Fruit fly (Drosophila melanogaster) whole organism, embryonic: ENCODE measurements around the gene CG13658.

ENCODE experiments used
- Abd-B ChIP-seq: fragments of 200-800 bp; sonication (Bioruptor generic); optimal IDR thresholded peaks from 2 replicates; lab custom pipeline; 2018; ENCODE audit warnings: missing biosample characterization, mild to moderate bottlenecking, missing genetic modification characterization, moderate library complexity
- Adf1 ChIP-seq: fragments of 200-800 bp; sonication (Bioruptor generic); IDR thresholded peaks from 2 replicates; pipeline ENCODE4 v1.3.6; 2022; ENCODE audit warnings: missing biosample characterization, missing genetic modification characterization
- Bdp1 ChIP-seq: fragments of 200-800 bp; sonication (Bioruptor generic); optimal IDR thresholded peaks from 3 replicates; lab custom pipeline; 2016; ENCODE audit warnings: missing biosample characterization, missing genetic modification characterization
- CG11085 ChIP-seq: fragments of 200-800 bp; sonication (Bioruptor generic); IDR thresholded peaks from 2 replicates; pipeline ENCODE4 v1.3.6; 2022; ENCODE audit warnings: missing biosample characterization, missing genetic modification characterization
- CG14710 ChIP-seq: fragments of 200-800 bp; sonication (Bioruptor generic); optimal IDR thresholded peaks from 3 replicates; lab custom pipeline; 2019; ENCODE audit warnings: missing biosample characterization, mild to moderate bottlenecking, missing genetic modification characterization, moderate library complexity
- CG14860 ChIP-seq: fragments of 200-800 bp; sonication (Bioruptor generic); IDR thresholded peaks from 3 replicates; pipeline ENCODE4 v1.3.6; 2022; ENCODE audit warnings: missing biosample characterization, missing genetic modification characterization; ENCODE audit not compliant: partially characterized antibody
- CG1603 ChIP-seq: fragments of 200-800 bp; sonication (Bioruptor generic); optimal IDR thresholded peaks from 2 replicates; lab custom pipeline; 2019; ENCODE audit warnings: missing biosample characterization, mild to moderate bottlenecking, missing genetic modification characterization, moderate library complexity
- CG17568 ChIP-seq: fragments of 200-800 bp; sonication (Bioruptor generic); optimal IDR thresholded peaks from 2 replicates; lab custom pipeline; 2018; ENCODE audit warnings: missing biosample characterization, mild to moderate bottlenecking, missing genetic modification characterization, moderate library complexity
- CG2129 ChIP-seq: fragments of 200-800 bp; sonication (Bioruptor generic); IDR thresholded peaks from 2 replicates; pipeline ENCODE4 v1.3.6; 2022; ENCODE audit warnings: missing biosample characterization, missing genetic modification characterization; ENCODE audit not compliant: partially characterized antibody
- CG30403 ChIP-seq: fragments of 200-800 bp; sonication (Bioruptor generic); optimal IDR thresholded peaks from 3 replicates; lab custom pipeline; 2016; ENCODE audit warnings: missing biosample characterization, missing genetic modification characterization
- CG34224 ChIP-seq: fragments of 200-800 bp; sonication (Bioruptor generic); IDR thresholded peaks from 3 replicates; pipeline ENCODE4 v1.3.6; 2022; ENCODE audit warnings: missing biosample characterization, missing genetic modification characterization; ENCODE audit not compliant: partially characterized antibody
- CG34376 ChIP-seq: fragments of 200-800 bp; sonication (Bioruptor generic); optimal IDR thresholded peaks from 2 replicates; lab custom pipeline; 2018; ENCODE audit warnings: missing biosample characterization, mild to moderate bottlenecking, missing genetic modification characterization
- CG34422 ChIP-seq: fragments of 200-800 bp; sonication (Bioruptor generic); IDR thresholded peaks from 3 replicates; pipeline ENCODE4 v1.3.6; 2022; ENCODE audit warnings: missing biosample characterization, missing genetic modification characterization
- CG3726 ChIP-seq: fragments of 200-800 bp; sonication (Bioruptor generic); IDR thresholded peaks from 3 replicates; pipeline ENCODE4, ENCODE4 v1.3.6; 2022; ENCODE audit warnings: missing biosample characterization, missing genetic modification characterization
- CG43689 ChIP-seq: fragments of 200-800 bp; sonication (Bioruptor generic); IDR thresholded peaks from 2 replicates; pipeline ENCODE4 v1.3.6; 2022; ENCODE audit warnings: missing biosample characterization, missing genetic modification characterization
- CG4730 ChIP-seq: fragments of 200-800 bp; sonication (Bioruptor generic); IDR thresholded peaks from 2 replicates; pipeline ENCODE4 v1.3.6; 2022; ENCODE audit warnings: missing biosample characterization, missing genetic modification characterization
- CG6791 ChIP-seq: fragments of 200-800 bp; sonication (Bioruptor generic); IDR thresholded peaks from 3 replicates; pipeline ENCODE4 v1.3.6; 2022; ENCODE audit warnings: missing biosample characterization, missing genetic modification characterization; ENCODE audit not compliant: partially characterized antibody
- CG6813 ChIP-seq: fragments of 200-800 bp; sonication (Bioruptor generic); optimal IDR thresholded peaks from 2 replicates; lab custom pipeline; 2017; ENCODE audit warnings: missing biosample characterization, missing genetic modification characterization, mild to moderate bottlenecking, moderate library complexity, missing genetic modification reagents
- CG7963 ChIP-seq: fragments of 200-800 bp; sonication (Bioruptor generic); IDR thresholded peaks from 3 replicates; pipeline ENCODE4 v1.3.6; 2022; ENCODE audit warnings: missing biosample characterization, missing genetic modification characterization; ENCODE audit not compliant: partially characterized antibody
- CG9797 ChIP-seq: fragments of 200-800 bp; sonication (Bioruptor generic); optimal IDR thresholded peaks from 3 replicates; lab custom pipeline; 2018; ENCODE audit warnings: missing biosample characterization, mild to moderate bottlenecking, missing genetic modification characterization
- CoRest ChIP-seq: fragments of 200-800 bp; sonication (Bioruptor generic); optimal IDR thresholded peaks from 3 replicates; lab custom pipeline; 2018; ENCODE audit warnings: missing biosample characterization, mild to moderate bottlenecking, missing genetic modification characterization, moderate library complexity
- Dbx ChIP-seq: fragments of 200-800 bp; sonication (Bioruptor generic); IDR thresholded peaks from 3 replicates; pipeline ENCODE4 v1.3.6; 2022; ENCODE audit warnings: missing biosample characterization, missing genetic modification characterization
- Doc3 ChIP-seq: fragments of 200-800 bp; sonication (Bioruptor generic); IDR thresholded peaks from 3 replicates; pipeline ENCODE4 v1.3.6; 2022; ENCODE audit warnings: missing biosample characterization, missing genetic modification characterization; ENCODE audit not compliant: partially characterized antibody
- Ets97D ChIP-seq: fragments of 200-800 bp; sonication (Bioruptor generic); optimal IDR thresholded peaks from 3 replicates; lab custom pipeline; 2016; ENCODE audit warnings: missing biosample characterization, missing genetic modification characterization
- Hmx ChIP-seq: fragments of 200-800 bp; sonication (Bioruptor generic); optimal IDR thresholded peaks from 2 replicates; lab custom pipeline; 2016; ENCODE audit warnings: missing biosample characterization, missing genetic modification characterization
- Lpt ChIP-seq: fragments of >200 bp; optimal IDR thresholded peaks from 2 replicates; lab custom pipeline; 2018; ENCODE audit warnings: missing biosample characterization, missing genetic modification characterization
- MESR4 ChIP-seq: fragments of 200-800 bp; sonication (Bioruptor generic); optimal IDR thresholded peaks from 2 replicates; lab custom pipeline; 2018; ENCODE audit warnings: missing biosample characterization, mild to moderate bottlenecking, missing genetic modification characterization, moderate library complexity
- NFAT ChIP-seq: fragments of 200-800 bp; sonication (Bioruptor generic); IDR thresholded peaks from 2 replicates; pipeline ENCODE4 v1.3.6; 2022; ENCODE audit warnings: missing biosample characterization, missing genetic modification characterization
- Rfx ChIP-seq: fragments of 200-800 bp; sonication (Bioruptor generic); IDR thresholded peaks from 2 replicates; pipeline ENCODE4 v1.3.6; 2022; ENCODE audit warnings: missing biosample characterization, missing genetic modification characterization
- Xbp1 ChIP-seq: fragments of 200-800 bp; sonication (Bioruptor generic); optimal IDR thresholded peaks from 3 replicates; lab custom pipeline; 2016; ENCODE audit warnings: missing biosample characterization, mild to moderate bottlenecking, missing genetic modification characterization
- YL-1 ChIP-seq: fragments of 200-800 bp; sonication (Bioruptor generic); optimal IDR thresholded peaks from 3 replicates; lab custom pipeline; 2017; ENCODE audit warnings: missing biosample characterization, mild to moderate bottlenecking, missing genetic modification characterization
- amos ChIP-seq: fragments of 200-800 bp; sonication (Bioruptor generic); IDR thresholded peaks from 2 replicates; pipeline ENCODE4 v1.3.6; 2022; ENCODE audit warnings: missing biosample characterization, missing genetic modification characterization; ENCODE audit not compliant: partially characterized antibody
- bigmax ChIP-seq: fragments of 200-800 bp; sonication (Bioruptor generic); optimal IDR thresholded peaks from 2 replicates; lab custom pipeline; 2018; ENCODE audit warnings: missing biosample characterization, mild to moderate bottlenecking, missing genetic modification characterization
- cg ChIP-seq: fragments of 200-800 bp; sonication (Bioruptor generic); optimal IDR thresholded peaks from 3 replicates; lab custom pipeline; 2019; ENCODE audit warnings: missing biosample characterization, mild to moderate bottlenecking, missing genetic modification characterization, moderate library complexity
- corto ChIP-seq: fragments of 200-800 bp; sonication (Bioruptor generic); optimal IDR thresholded peaks from 2 replicates; lab custom pipeline; 2016; ENCODE audit warnings: missing biosample characterization, mild to moderate bottlenecking, missing genetic modification characterization, moderate library complexity
- hb ChIP-seq: fragments of 200-800 bp; sonication (Bioruptor generic); IDR thresholded peaks from 3 replicates; pipeline ENCODE4 v1.3.6; 2022; ENCODE audit warnings: missing biosample characterization, missing genetic modification characterization; ENCODE audit not compliant: partially characterized antibody
- hth ChIP-seq: fragments of >200 bp; optimal IDR thresholded peaks from 2 replicates; lab custom pipeline; 2017; ENCODE audit warnings: inconsistent platforms
- nerfin-2 ChIP-seq: fragments of 200-800 bp; sonication (Bioruptor generic); IDR thresholded peaks from 2 replicates; pipeline ENCODE4 v1.3.6; 2022; ENCODE audit warnings: missing biosample characterization, missing genetic modification characterization; ENCODE audit not compliant: partially characterized antibody
- pho ChIP-seq: fragments of 200-800 bp; sonication (Bioruptor generic); optimal IDR thresholded peaks from 2 replicates; lab custom pipeline; 2016; ENCODE audit warnings: missing biosample characterization, missing genetic modification characterization
- pita ChIP-seq: fragments of 200-800 bp; sonication (Bioruptor generic); optimal IDR thresholded peaks from 2 replicates; lab custom pipeline; 2017; ENCODE audit warnings: missing biosample characterization, mild to moderate bottlenecking, missing genetic modification characterization
- sens ChIP-seq: fragments of 200-800 bp; sonication (Bioruptor generic); peaks from one replicate; lab custom pipeline; 2016; ENCODE audit warnings: missing biosample characterization, missing genetic modification characterization
- sna ChIP-seq: fragments of 200-800 bp; sonication (Bioruptor generic); IDR thresholded peaks from 2 replicates; pipeline ENCODE4 v1.3.6; 2022; ENCODE audit warnings: missing biosample characterization, missing genetic modification characterization; ENCODE audit not compliant: partially characterized antibody
- stwl ChIP-seq: fragments of 200-800 bp; sonication (Bioruptor generic); optimal IDR thresholded peaks from 3 replicates; lab custom pipeline; 2018; ENCODE audit warnings: missing biosample characterization, mild to moderate bottlenecking, missing genetic modification characterization, moderate library complexity
- trem ChIP-seq: fragments of 200-800 bp; optimal IDR thresholded peaks from 3 replicates; lab custom pipeline; 2019; ENCODE audit warnings: missing biosample characterization, mild to moderate bottlenecking, missing genetic modification characterization, moderate library complexity
- vnd ChIP-seq: fragments of 200-800 bp; sonication (Bioruptor generic); IDR thresholded peaks from 3 replicates; pipeline ENCODE4 v1.3.6; 2022; ENCODE audit warnings: missing biosample characterization, missing genetic modification characterization; ENCODE audit not compliant: partially characterized antibody
- z ChIP-seq: fragments of 200-800 bp; sonication (Bioruptor generic); IDR thresholded peaks from 3 replicates; pipeline ENCODE4 v1.3.6; 2022; ENCODE audit warnings: missing biosample characterization, missing genetic modification characterization
- zen2 ChIP-seq: fragments of 200-800 bp; sonication (Bioruptor generic); IDR thresholded peaks from 3 replicates; pipeline ENCODE4 v1.3.6; 2022; ENCODE audit warnings: missing biosample characterization, missing genetic modification characterization; ENCODE audit not compliant: partially characterized antibody

CG13658 gene

dm6 chr3R:25249145-25250141 is 37.8 kb upstream of the CG13658 start, which contains the start of gene Nup358 (continued):
- TF ChIP-seq sna (GFP tag; lab: Robert Waterston, UW) (peak; percentile 90), Doc3 (GFP tag; lab: Robert Waterston, UW) (peak; percentile 96), Xbp1 (GFP tag; lab: Kevin White, UChicago) (peak; percentile 38), pita (GFP tag; lab: Kevin White, UChicago) (no peak), Lpt (GFP tag; lab: Kevin White, UChicago) (no peak), stwl (tag; lab: Kevin White, UChicago) (peak; percentile 62), Dbx (GFP tag; lab: Robert Waterston, UW) (peak; percentile 54; the same call in 1 of the 3 replicates), Rfx (GFP tag; lab: Robert Waterston, UW) (peak; percentile 60), CG14860 (GFP tag; lab: Robert Waterston, UW) (peak; percentile 98), pho (peak; percentile 5), CoRest (tag; lab: Kevin White, UChicago) (peak; percentile 22), Adf1 (GFP tag; lab: Robert Waterston, UW) (peak; percentile 5; the same call in 1 of the 2 replicates), corto (GFP tag; lab: Kevin White, UChicago) (peak; percentile 16), Abd-B (peak; percentile 14), Ets97D (GFP tag; lab: Kevin White, UChicago) (peak; percentile 80), CG34376 (peak; percentile 30), z (GFP tag; lab: Robert Waterston, UW) (no peak), CG14710 (peak; percentile 55), CG3726 (GFP tag; lab: Robert Waterston, UW) (no peak), CG34422 (GFP tag; lab: Robert Waterston, UW) (peak; percentile 79; the same call in 2 of the 3 replicates), amos (GFP tag; lab: Robert Waterston, UW) (peak; percentile 99), CG1603 (peak; percentile 62), CG6791 (GFP tag; lab: Robert Waterston, UW) (peak; percentile 99), Hmx (GFP tag; lab: Kevin White, UChicago) (no peak), hth (lab: Kevin White, UChicago) (no peak), vnd (GFP tag; lab: Robert Waterston, UW) (peak; percentile 97), CG17568 (GFP tag; lab: Kevin White, UChicago) (no peak), MESR4 (peak; percentile 24), zen2 (GFP tag; lab: Robert Waterston, UW) (peak; percentile 98), CG9797 (peak; percentile 8), nerfin-2 (GFP tag; lab: Robert Waterston, UW) (peak; percentile 97), Bdp1 (no peak), CG34224 (peak; percentile 98), bigmax (GFP tag; lab: Kevin White, UChicago) (peak; percentile 96), CG30403 (GFP tag; lab: Kevin White, UChicago) (peak; percentile 20), sens (no peak), CG4730 (no peak), CG7963 (GFP tag; lab: Robert Waterston, UW) (peak; percentile 97), cg (GFP tag; lab: Kevin White, UChicago) (peak; percentile 85), CG11085 (no peak), trem (tag; lab: Kevin White, UChicago) (peak; percentile 64), YL-1 (peak; percentile 34), hb (GFP tag; lab: Robert Waterston, UW) (peak; percentile 99), CG43689 (GFP tag; lab: Robert Waterston, UW) (no peak), CG6813 (GFP tag; lab: Kevin White, UChicago) (no peak), CG2129 (peak; percentile 96), NFAT (GFP tag; lab: Robert Waterston, UW) (0 out of 2 replicates have a peak, but pooled peaks have one; percentile 31)
